Worm (Caenorhabditis elegans) whole organism, midembryonic: ENCODE results near the gene skpt-1.
A peak's percentile ranks its signal among the peaks of the same experiment; 100 is the strongest.

Source experiments
- T22C8.4 ChIP-seq: fragments of 200-800 bp; sonication (Bioruptor generic); IDR thresholded peaks from 2 replicates; pipeline ENCODE4 v1.3.6; 2022; ENCODE audit warnings: missing genetic modification characterization, missing compliant biosample characterization
- cog-1 ChIP-seq: sonication (generic microtip); optimal IDR thresholded peaks from 2 replicates; lab custom pipeline; 2016; ENCODE audit warnings: missing genetic modification characterization, missing compliant biosample characterization
- flt-1 ChIP-seq: fragments of 200-800 bp; sonication (Bioruptor generic); IDR thresholded peaks from 2 replicates; pipeline ENCODE4 v1.3.6; 2022; ENCODE audit warnings: missing genetic modification characterization, missing compliant biosample characterization
- klf-2 ChIP-seq: fragments of 200-800 bp; sonication (Bioruptor generic); conservative IDR thresholded peaks from 2 replicates; pipeline ENCODE4 v1.3.6; 2022; ENCODE audit warnings: missing genetic modification reagents, missing genetic modification characterization, missing compliant biosample characterization
- med-1 ChIP-seq: sonication (generic microtip); optimal IDR thresholded peaks from 2 replicates; lab custom pipeline; 2017; ENCODE audit warnings: missing genetic modification characterization, mild to moderate bottlenecking, missing compliant biosample characterization, antibody characterized with exemption, missing genetic modification reagents; ENCODE audit not compliant: insufficient read depth
- ref-1 ChIP-seq: fragments of 200-800 bp; sonication (Bioruptor generic); conservative IDR thresholded peaks from 2 replicates; pipeline ENCODE4 v1.3.6; 2022; ENCODE audit warnings: missing genetic modification reagents, missing genetic modification characterization, missing compliant biosample characterization
- tab-1 ChIP-seq: fragments of 200-800 bp; sonication (Bioruptor generic); IDR thresholded peaks from 2 replicates; pipeline ENCODE4 v1.3.6; 2022; ENCODE audit warnings: missing genetic modification characterization, missing compliant biosample characterization
- ztf-23 ChIP-seq: fragments of 200-800 bp; sonication (Bioruptor generic); IDR thresholded peaks from 2 replicates; pipeline ENCODE4 v1.3.6; 2022; ENCODE audit warnings: missing genetic modification reagents, missing genetic modification characterization, missing compliant biosample characterization
- ztf-29 ChIP-seq: fragments of 200-800 bp; sonication (Bioruptor generic); IDR thresholded peaks from 2 replicates; pipeline ENCODE4 v1.3.6; 2022; ENCODE audit warnings: missing genetic modification reagents, missing genetic modification characterization, missing compliant biosample characterization

Gene skpt-1

ce11 chrIII:5448177-5448576 lies at the start of gene skpt-1:
TSS of gene skpt-1 (minus strand) at chrIII:5448395.
- TF ChIP-seq flt-1 (GFP tag; lab: Robert Waterston, UW) (no peak), ref-1 (no peak), T22C8.4 (GFP tag; lab: Robert Waterston, UW) (no peak), ztf-23 (no peak), cog-1 (tag; lab: Kevin White, UChicago) (no peak), med-1 (GFP tag; lab: Kevin White, UChicago) (no peak), tab-1 (GFP tag; lab: Robert Waterston, UW) (no peak), klf-2 (GFP tag; lab: Robert Waterston, UW) (no peak), ztf-29 (GFP tag; lab: Robert Waterston, UW) (no peak)

ce11 chrIII:5495168-5495567 lies 47.0 kb upstream of the skpt-1 start, which contains the start of gene R02F2.8:
TSS of gene R02F2.8 (minus strand) at chrIII:5495268.
- TF ChIP-seq med-1 (GFP tag; lab: Kevin White, UChicago): no peak
- TF ChIP-seq ztf-29 (GFP tag; lab: Robert Waterston, UW): no peak
- TF ChIP-seq klf-2 (GFP tag; lab: Robert Waterston, UW): no peak
- TF ChIP-seq T22C8.4 (GFP tag; lab: Robert Waterston, UW): no peak
- TF ChIP-seq ref-1: no peak
- TF ChIP-seq ztf-23: no peak
- TF ChIP-seq flt-1 (GFP tag; lab: Robert Waterston, UW): no peak
- no peak for TF ChIP-seq tab-1 (GFP tag; lab: Robert Waterston, UW)

ce11 chrIII:5487087-5487603 lies 39.0 kb upstream of the skpt-1 start, which contains the start of gene osg-1:
TSS of gene osg-1 (plus strand) at chrIII:5487553.
- TF ChIP-seq ztf-29 (GFP tag; lab: Robert Waterston, UW) (no peak), T22C8.4 (GFP tag; lab: Robert Waterston, UW) (no peak), cog-1 (tag; lab: Kevin White, UChicago) (no peak), med-1 (GFP tag; lab: Kevin White, UChicago) (no peak), tab-1 (GFP tag; lab: Robert Waterston, UW) (no peak), ref-1 (no peak), flt-1 (GFP tag; lab: Robert Waterston, UW) (no peak), klf-2 (GFP tag; lab: Robert Waterston, UW) (no peak), ztf-23 (no peak)

- no peak for TF ChIP-seq ztf-29 (GFP tag; lab: Robert Waterston, UW)
- no peak for TF ChIP-seq med-1 (GFP tag; lab: Kevin White, UChicago)
- TF ChIP-seq ref-1: no peak
- TF ChIP-seq ztf-23: no peak
- no peak for TF ChIP-seq klf-2 (GFP tag; lab: Robert Waterston, UW)
- no peak for TF ChIP-seq tab-1 (GFP tag; lab: Robert Waterston, UW)
- TF ChIP-seq flt-1 (GFP tag; lab: Robert Waterston, UW): no peak
- no peak for TF ChIP-seq cog-1 (tag; lab: Kevin White, UChicago)
- no peak for TF ChIP-seq T22C8.4 (GFP tag; lab: Robert Waterston, UW)
Observed at ce11 chrIII:5486345-5486744, 38.1 kb upstream of the skpt-1 start.

- TF ChIP-seq flt-1 (GFP tag; lab: Robert Waterston, UW) (no peak), tab-1 (GFP tag; lab: Robert Waterston, UW) (no peak), cog-1 (tag; lab: Kevin White, UChicago) (no peak), klf-2 (GFP tag; lab: Robert Waterston, UW) (no peak), ref-1 (no peak), ztf-23 (no peak), med-1 (GFP tag; lab: Kevin White, UChicago) (no peak), ztf-29 (GFP tag; lab: Robert Waterston, UW) (no peak), T22C8.4 (GFP tag; lab: Robert Waterston, UW) (no peak)
Observed at ce11 chrIII:5483738-5484315, 35.6 kb upstream of the skpt-1 start, which contains the start of the genes R02F2.7 and R02F2.4. TSS of gene R02F2.7 (minus strand) at chrIII:5483773. TSS of gene R02F2.4 (plus strand) at chrIII:5484289.

- TF ChIP-seq T22C8.4 (GFP tag; lab: Robert Waterston, UW): peak; percentile 74
- no peak for TF ChIP-seq klf-2 (GFP tag; lab: Robert Waterston, UW)
Observed at ce11 chrIII:5479493-5480167, 31.4 kb upstream of the skpt-1 start.

ce11 chrIII:5478824-5479368 lies 30.7 kb upstream of the skpt-1 start, which contains the start of the genes R02F2.6 and R02F2.5:
TSS of gene R02F2.6 (minus strand) at chrIII:5478924.
TSS of gene R02F2.5 (plus strand) at chrIII:5479318.
- TF ChIP-seq med-1 (GFP tag; lab: Kevin White, UChicago) (no peak), T22C8.4 (GFP tag; lab: Robert Waterston, UW) (no peak), ref-1 (no peak)

ce11 chrIII:5478011-5478410 lies 29.8 kb upstream of the skpt-1 start, which contains the start of gene R02F2.10:
TSS of gene R02F2.10 (plus strand) at chrIII:5478311.
- TF ChIP-seq ref-1 (no peak), ztf-23 (no peak), klf-2 (GFP tag; lab: Robert Waterston, UW) (no peak), med-1 (GFP tag; lab: Kevin White, UChicago) (no peak), tab-1 (GFP tag; lab: Robert Waterston, UW) (no peak), T22C8.4 (GFP tag; lab: Robert Waterston, UW) (no peak), cog-1 (tag; lab: Kevin White, UChicago) (no peak), ztf-29 (GFP tag; lab: Robert Waterston, UW) (no peak), flt-1 (GFP tag; lab: Robert Waterston, UW) (no peak)

ce11 chrIII:5474176-5474575 lies 26.0 kb upstream of the skpt-1 start, which contains the start of gene lon-1:
TSS of gene lon-1 (plus strand) at chrIII:5474476.
- no peak for TF ChIP-seq ref-1
- no peak for TF ChIP-seq klf-2 (GFP tag; lab: Robert Waterston, UW)
- TF ChIP-seq flt-1 (GFP tag; lab: Robert Waterston, UW): no peak
- no peak for TF ChIP-seq ztf-23
- TF ChIP-seq ztf-29 (GFP tag; lab: Robert Waterston, UW): no peak
- no peak for TF ChIP-seq tab-1 (GFP tag; lab: Robert Waterston, UW)
- no peak for TF ChIP-seq cog-1 (tag; lab: Kevin White, UChicago)
- TF ChIP-seq T22C8.4 (GFP tag; lab: Robert Waterston, UW): no peak
- no peak for TF ChIP-seq med-1 (GFP tag; lab: Kevin White, UChicago)
